Fruit fly (Drosophila melanogaster): ENCODE results near the gene IKKbeta.

DNA sequence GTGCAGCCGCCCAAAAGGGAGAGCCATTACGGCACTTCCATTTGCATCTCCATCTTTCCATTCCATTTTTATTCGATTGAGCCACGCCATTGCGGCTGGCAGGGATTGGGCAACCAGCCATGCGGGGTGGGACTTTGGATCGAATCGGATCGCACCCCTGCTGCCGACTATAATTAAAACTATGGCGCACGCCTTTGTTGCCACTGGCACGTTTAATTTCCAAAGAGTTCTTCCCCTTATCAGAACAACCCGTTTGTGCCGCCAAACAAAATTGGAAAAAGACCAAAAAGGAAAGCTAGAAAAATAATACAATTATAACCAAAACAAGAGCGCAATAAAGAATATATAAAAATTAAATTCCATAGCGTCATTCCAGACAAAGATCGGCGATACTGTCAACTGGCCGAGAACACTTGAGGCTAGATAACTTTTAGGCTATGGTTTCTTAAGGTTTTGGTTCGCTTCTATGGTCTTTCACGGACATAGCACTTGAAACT, 39.2 kb downstream of the IKKbeta start:
- TF ChIP-seq psq (optimal IDR thresholded peaks at IDR 0.05) = no peak
- TF ChIP-seq Sin3A (optimal IDR thresholded peaks at IDR 0.05) = no peak
- TF ChIP-seq Myc (optimal IDR thresholded peaks at IDR 0.05) = no peak
- no peak for TF ChIP-seq h (optimal IDR thresholded peaks at IDR 0.05)

Data from Kc167 (cell line).